Fruit fly (Drosophila melanogaster): ENCODE measurements around the gene CG15369.
A peak's percentile ranks its signal among the peaks of the same experiment; 100 is the strongest.

CG15369 gene

dm6 chrX:9196362-9196761 is 20.3 kb upstream of the CG15369 start, which contains the start of gene CG12118 (continued):
- peak; percentile 70 for TF ChIP-seq CG1024 (GFP tag; IDR thresholded peaks at IDR 0.05)
- TF ChIP-seq Vsx1 (GFP tag; optimal IDR thresholded peaks at IDR 0.05), result no peak
- peak; percentile 68; the same call in 1 of the 2 replicates for TF ChIP-seq CG32767 (GFP tag; IDR thresholded peaks at IDR 0.05)
- TF ChIP-seq gsb-n (tag; optimal IDR thresholded peaks at IDR 0.05), result peak; percentile 56
- peak; percentile 82 for TF ChIP-seq lilli (GFP tag; optimal IDR thresholded peaks at IDR 0.05)
- peak; percentile 63 for TF ChIP-seq D19A (tag; optimal IDR thresholded peaks at IDR 0.05)
- TF ChIP-seq chif (GFP tag; optimal IDR thresholded peaks at IDR 0.05), result peak; percentile 0 to 52
- TF ChIP-seq CG16813 (GFP tag; IDR thresholded peaks at IDR 0.05; ENCODE audit: partially characterized antibody), result peak; percentile 92
- peak; percentile 63 for TF ChIP-seq CG10959 (GFP tag; IDR thresholded peaks at IDR 0.05)
- peak; percentile 35 for TF ChIP-seq CG1603 (tag; optimal IDR thresholded peaks at IDR 0.05)
- TF ChIP-seq bab2 (GFP tag; optimal IDR thresholded peaks at IDR 0.05), result peak; percentile 40
- TF ChIP-seq ttk (GFP tag; IDR thresholded peaks at IDR 0.05), result peak; percentile 71
- TF ChIP-seq NK7.1 (GFP tag; optimal IDR thresholded peaks at IDR 0.05), result no peak
- peak; percentile 67 for TF ChIP-seq fd96Cb (tag; optimal IDR thresholded peaks at IDR 0.05)
- no peak for TF ChIP-seq ab (GFP tag; optimal IDR thresholded peaks at IDR 0.05)
- TF ChIP-seq CG16779 (GFP tag; IDR thresholded peaks at IDR 0.05), result no peak
- peak; percentile 50 for TF ChIP-seq exex (tag; optimal IDR thresholded peaks at IDR 0.05)
- TF ChIP-seq Lhr (GFP tag; optimal IDR thresholded peaks at IDR 0.05), result peak; percentile 52
- no peak for TF ChIP-seq CG1792 (GFP tag; optimal IDR thresholded peaks at IDR 0.05)
- peak; percentile 32; the same call in 1 of the 2 replicates for TF ChIP-seq Poxn (GFP tag; IDR thresholded peaks at IDR 0.05)
- TF ChIP-seq CG2202 (tag; optimal IDR thresholded peaks at IDR 0.05), result peak; percentile 39
- peak; percentile 73; the same call in 2 of the 3 replicates for TF ChIP-seq otp (GFP tag; IDR thresholded peaks at IDR 0.05)
- TF ChIP-seq pan (optimal IDR thresholded peaks at IDR 0.05), result no peak
- peak in 1 of 2 experiments; percentile 84 for TF ChIP-seq pan (GFP tag; optimal IDR thresholded peaks at IDR 0.05 in 1 of 2, IDR thresholded peaks at IDR 0.05 in 1 of 2)
- no peak for TF ChIP-seq dati (GFP tag; IDR thresholded peaks at IDR 0.05)
- TF ChIP-seq CG10267 (tag; optimal IDR thresholded peaks at IDR 0.05), result peak; percentile 81
- peak; percentile 44 for TF ChIP-seq YL-1 (GFP tag; optimal IDR thresholded peaks at IDR 0.05)
- peak; percentile 74 for TF ChIP-seq CG18764 (GFP tag; optimal IDR thresholded peaks at IDR 0.05)
- TF ChIP-seq CG11696 (GFP tag; IDR thresholded peaks at IDR 0.05), result no peak
- peak; percentile 21 to 88 for TF ChIP-seq dpn (GFP tag; optimal IDR thresholded peaks at IDR 0.05)
- TF ChIP-seq NC2β (GFP tag; optimal IDR thresholded peaks at IDR 0.05), result peak; percentile 46
- TF ChIP-seq Ada2b (GFP tag; IDR thresholded peaks at IDR 0.05), result peak; percentile 75
- peak; percentile 80 for TF ChIP-seq CG17361 (GFP tag; IDR thresholded peaks at IDR 0.05)
- TF ChIP-seq cg (GFP tag; optimal IDR thresholded peaks at IDR 0.05), result no peak
- TF ChIP-seq CG18011 (GFP tag; optimal IDR thresholded peaks at IDR 0.05), result peak; percentile 62
- TF ChIP-seq CG16863 (GFP tag; optimal IDR thresholded peaks at IDR 0.05), result peak; percentile 14
- TF ChIP-seq CG17186 (GFP tag; optimal IDR thresholded peaks at IDR 0.05), result peak; percentile 38
- peak; percentile 85 for TF ChIP-seq Opbp (GFP tag; IDR thresholded peaks at IDR 0.05; ENCODE audit: partially characterized antibody)
- TF ChIP-seq fd3F (GFP tag; optimal IDR thresholded peaks at IDR 0.05), result peak; percentile 63
- TF ChIP-seq CG10979 (tag; optimal IDR thresholded peaks at IDR 0.05), result peak; percentile 72
- peak; percentile 79 for TF ChIP-seq Sry-δ (GFP tag; optimal IDR thresholded peaks at IDR 0.05)
- peak; percentile 55; the same call in 1 of the 2 replicates for TF ChIP-seq cas (GFP tag; IDR thresholded peaks at IDR 0.05)
- TF ChIP-seq E2f2 (GFP tag; IDR thresholded peaks at IDR 0.05), result peak; percentile 92
- peak; percentile 84 for TF ChIP-seq hb (GFP tag; IDR thresholded peaks at IDR 0.05; ENCODE audit: partially characterized antibody)
- no peak for TF ChIP-seq CG6654 (GFP tag; optimal IDR thresholded peaks at IDR 0.05)
- peak; percentile 87 for TF ChIP-seq H2.0 (GFP tag; IDR thresholded peaks at IDR 0.05)
- TF ChIP-seq CG7556 (GFP tag; optimal IDR thresholded peaks at IDR 0.05), result peak; percentile 78
- peak in 1 of 2 experiments; percentile 84 for TF ChIP-seq bsh (GFP tag; optimal IDR thresholded peaks at IDR 0.05)
- TF ChIP-seq Blimp-1 (GFP tag; optimal IDR thresholded peaks at IDR 0.05), result peak; percentile 78
- no peak for TF ChIP-seq CTCF (GFP tag; optimal IDR thresholded peaks at IDR 0.05)
- TF ChIP-seq gsb (GFP tag; IDR thresholded peaks at IDR 0.05), result peak; percentile 33; the same call in 1 of the 2 replicates

Data from whole organism, embryonic.